Fruit fly (Drosophila melanogaster) whole organism, embryonic: Measurements from ENCODE around the gene CG34293.

ENCODE experiments used
- Antp ChIP-seq: fragments of 200-800 bp; sonication (Bioruptor generic); optimal IDR thresholded peaks from 3 replicates; lab custom pipeline; 2016; ENCODE audit warnings: missing biosample characterization, missing genetic modification characterization
- Blimp-1 ChIP-seq: fragments of 200-800 bp; sonication (Bioruptor generic); optimal IDR thresholded peaks from 3 replicates; lab custom pipeline; 2018; ENCODE audit warnings: missing biosample characterization, missing genetic modification characterization, mild to moderate bottlenecking, moderate library complexity, missing genetic modification reagents
- CG10431 ChIP-seq: fragments of 200-800 bp; sonication (Bioruptor generic); optimal IDR thresholded peaks from 3 replicates; lab custom pipeline; 2018; ENCODE audit warnings: missing biosample characterization, mild to moderate bottlenecking, missing genetic modification characterization
- CG10654 ChIP-seq: fragments of 200-800 bp; sonication (Bioruptor generic); optimal IDR thresholded peaks from 2 replicates; lab custom pipeline; 2016; ENCODE audit warnings: missing biosample characterization, missing genetic modification characterization
- CG10979 ChIP-seq: fragments of 200-800 bp; sonication (Bioruptor generic); optimal IDR thresholded peaks from 2 replicates; lab custom pipeline; 2018; ENCODE audit warnings: missing biosample characterization, mild to moderate bottlenecking, missing genetic modification characterization, moderate library complexity
- CG11504 ChIP-seq: fragments of 200-800 bp; sonication (Bioruptor generic); optimal IDR thresholded peaks from 3 replicates; lab custom pipeline; 2019; ENCODE audit warnings: missing biosample characterization, mild to moderate bottlenecking, missing genetic modification characterization, moderate library complexity
- CG14667 ChIP-seq: fragments of 200-800 bp; sonication (Bioruptor generic); IDR thresholded peaks from 2 replicates; pipeline ENCODE4 v1.3.6; 2022; ENCODE audit warnings: missing biosample characterization, missing genetic modification characterization
- CG15011 ChIP-seq: fragments of 200-800 bp; sonication (Bioruptor generic); optimal IDR thresholded peaks from 3 replicates; lab custom pipeline; 2018; ENCODE audit warnings: missing biosample characterization, mild to moderate bottlenecking, missing genetic modification characterization
- CG1603 ChIP-seq: fragments of 200-800 bp; sonication (Bioruptor generic); optimal IDR thresholded peaks from 2 replicates; lab custom pipeline; 2019; ENCODE audit warnings: missing biosample characterization, mild to moderate bottlenecking, missing genetic modification characterization, moderate library complexity
- CG18011 ChIP-seq: fragments of 200-800 bp; sonication (Bioruptor generic); optimal IDR thresholded peaks from 2 replicates; lab custom pipeline; 2017; ENCODE audit warnings: missing biosample characterization, missing genetic modification characterization, mild to moderate bottlenecking, moderate library complexity, missing genotype
- CG31365 ChIP-seq: fragments of 200-800 bp; sonication (Bioruptor generic); optimal IDR thresholded peaks from 2 replicates; lab custom pipeline; 2018; ENCODE audit warnings: missing biosample characterization, mild to moderate bottlenecking, missing genetic modification characterization
- CG6813 ChIP-seq: fragments of 200-800 bp; sonication (Bioruptor generic); optimal IDR thresholded peaks from 2 replicates; lab custom pipeline; 2017; ENCODE audit warnings: missing biosample characterization, missing genetic modification characterization, mild to moderate bottlenecking, moderate library complexity, missing genetic modification reagents
- CG8089 ChIP-seq: fragments of 200-800 bp; sonication (Bioruptor generic); optimal IDR thresholded peaks from 3 replicates; lab custom pipeline; 2016; ENCODE audit warnings: missing biosample characterization, missing genetic modification characterization
- CG9215 ChIP-seq: fragments of 200-800 bp; sonication (Bioruptor generic); IDR thresholded peaks from 2 replicates; pipeline ENCODE4 v1.3.6; 2022; ENCODE audit warnings: missing biosample characterization, missing genetic modification characterization
- Dp ChIP-seq: fragments of 200-800 bp; sonication (Bioruptor generic); optimal IDR thresholded peaks from 2 replicates; lab custom pipeline; 2018; ENCODE audit warnings: missing biosample characterization, mild to moderate bottlenecking, missing genetic modification characterization, moderate library complexity
- Drgx ChIP-seq: fragments of 200-800 bp; sonication (Bioruptor generic); IDR thresholded peaks from 2 replicates; pipeline ENCODE4 v1.3.6; 2022; ENCODE audit warnings: missing biosample characterization, missing genetic modification characterization
- Eip74EF ChIP-seq, 2 experiments: fragments of 200-800 bp in 1 of 2; fragments of >200 bp in 1 of 2; sonication (Bioruptor generic) in 1 of 2; optimal IDR thresholded peaks; 2 replicates each; lab custom pipeline; 2017 to 2019; ENCODE audit warnings: missing biosample characterization in 2 of 2, missing genetic modification characterization in 2 of 2, mild to moderate bottlenecking in 1 of 2, moderate library complexity in 1 of 2
- Elba2 ChIP-seq: fragments of 200-800 bp; sonication (Bioruptor generic); optimal IDR thresholded peaks from 3 replicates; lab custom pipeline; 2016; ENCODE audit warnings: missing biosample characterization, missing genetic modification characterization
- HHEX ChIP-seq: fragments of 200-800 bp; sonication (Bioruptor generic); optimal IDR thresholded peaks from 3 replicates; lab custom pipeline; 2017; ENCODE audit warnings: missing biosample characterization, mild to moderate bottlenecking, missing genetic modification characterization, missing genetic modification reagents
- Lpt ChIP-seq: fragments of >200 bp; optimal IDR thresholded peaks from 2 replicates; lab custom pipeline; 2018; ENCODE audit warnings: missing biosample characterization, missing genetic modification characterization
- Med ChIP-seq: fragments of 200-800 bp; sonication (Bioruptor generic); peaks from one replicate; lab custom pipeline; 2016; ENCODE audit warnings: missing biosample characterization, missing genetic modification characterization, mild to moderate bottlenecking, inconsistent platforms, moderate library complexity
- Poxn ChIP-seq: fragments of 200-800 bp; sonication (Bioruptor generic); IDR thresholded peaks from 2 replicates; pipeline ENCODE4 v1.3.6; 2022; ENCODE audit warnings: missing biosample characterization, missing genetic modification characterization
- Tbp ChIP-seq: fragments of >200 bp; optimal IDR thresholded peaks from 2 replicates; lab custom pipeline; 2018; ENCODE audit warnings: missing biosample characterization, missing genetic modification characterization
- Vsx1 ChIP-seq: fragments of 200-800 bp; sonication (Bioruptor generic); optimal IDR thresholded peaks from 2 replicates; lab custom pipeline; 2017; ENCODE audit warnings: missing biosample characterization, mild to moderate bottlenecking, missing genetic modification characterization, missing genetic modification reagents
- YL-1 ChIP-seq: fragments of 200-800 bp; sonication (Bioruptor generic); optimal IDR thresholded peaks from 3 replicates; lab custom pipeline; 2017; ENCODE audit warnings: missing biosample characterization, mild to moderate bottlenecking, missing genetic modification characterization
- ab ChIP-seq: fragments of 200-800 bp; sonication (Bioruptor generic); optimal IDR thresholded peaks from 2 replicates; lab custom pipeline; 2016; ENCODE audit warnings: missing biosample characterization, missing genetic modification characterization
- bsh ChIP-seq, 2 experiments: fragments of 200-800 bp; sonication (Bioruptor generic); optimal IDR thresholded peaks; 2 replicates each; lab custom pipeline; 2017 to 2018; ENCODE audit warnings: mild to moderate bottlenecking in 2 of 2, missing biosample characterization in 2 of 2, missing genetic modification characterization in 2 of 2, moderate library complexity in 1 of 2
- corto ChIP-seq: fragments of 200-800 bp; sonication (Bioruptor generic); optimal IDR thresholded peaks from 2 replicates; lab custom pipeline; 2016; ENCODE audit warnings: missing biosample characterization, mild to moderate bottlenecking, missing genetic modification characterization, moderate library complexity
- dan ChIP-seq: fragments of 200-800 bp; sonication (Bioruptor generic); IDR thresholded peaks from 2 replicates; pipeline ENCODE4 v1.3.6; 2022; ENCODE audit warnings: missing biosample characterization, missing genetic modification characterization
- disco-r ChIP-seq: fragments of 200-800 bp; sonication (Bioruptor generic); optimal IDR thresholded peaks from 2 replicates; lab custom pipeline; 2016; ENCODE audit warnings: missing biosample characterization, missing genetic modification characterization
- dmrt11E ChIP-seq: fragments of 200-800 bp; sonication (Bioruptor generic); optimal IDR thresholded peaks from 3 replicates; lab custom pipeline; 2018; ENCODE audit warnings: missing biosample characterization, mild to moderate bottlenecking, missing genetic modification characterization, moderate library complexity
- fd96Cb ChIP-seq: fragments of 200-800 bp; sonication (Bioruptor generic); optimal IDR thresholded peaks from 2 replicates; lab custom pipeline; 2018; ENCODE audit warnings: missing biosample characterization, mild to moderate bottlenecking, missing genetic modification characterization, moderate library complexity
- fru ChIP-seq: fragments of >200 bp; optimal IDR thresholded peaks from 2 replicates; lab custom pipeline; 2017
- fu2 ChIP-seq: fragments of 200-800 bp; sonication (Bioruptor generic); optimal IDR thresholded peaks from 2 replicates; lab custom pipeline; 2016; ENCODE audit warnings: missing biosample characterization, missing genetic modification characterization
- gem ChIP-seq: fragments of 200-800 bp; sonication (Bioruptor generic); optimal IDR thresholded peaks from 2 replicates; lab custom pipeline; 2019; ENCODE audit warnings: missing biosample characterization, mild to moderate bottlenecking, missing genetic modification characterization, moderate library complexity
- kah ChIP-seq: fragments of 200-800 bp; sonication (Bioruptor generic); optimal IDR thresholded peaks from 2 replicates; lab custom pipeline; 2018; ENCODE audit warnings: missing biosample characterization, mild to moderate bottlenecking, missing genetic modification characterization
- knrl ChIP-seq: fragments of 200-800 bp; sonication (Bioruptor generic); IDR thresholded peaks from 3 replicates; pipeline ENCODE4 v1.3.6; 2022; ENCODE audit warnings: missing biosample characterization, missing genetic modification characterization; ENCODE audit not compliant: partially characterized antibody
- lbe ChIP-seq: fragments of 200-800 bp; sonication (Bioruptor generic); optimal IDR thresholded peaks from 2 replicates; lab custom pipeline; 2016; ENCODE audit warnings: missing biosample characterization, mild to moderate bottlenecking, missing genetic modification characterization
- mam ChIP-seq: fragments of 200-800 bp; sonication (Bioruptor generic); optimal IDR thresholded peaks from 3 replicates; lab custom pipeline; 2016; ENCODE audit warnings: missing biosample characterization, missing genetic modification characterization
- nom ChIP-seq: fragments of 200-800 bp; sonication (Bioruptor generic); optimal IDR thresholded peaks from 2 replicates; lab custom pipeline; 2017; ENCODE audit warnings: missing biosample characterization, missing genetic modification characterization, mild to moderate bottlenecking, moderate library complexity, missing genetic modification reagents
- phol ChIP-seq: fragments of 200-800 bp; sonication (Bioruptor generic); optimal IDR thresholded peaks from 3 replicates; lab custom pipeline; 2018; ENCODE audit warnings: missing biosample characterization, mild to moderate bottlenecking, missing genetic modification characterization, moderate library complexity
- pum ChIP-seq: fragments of 200-800 bp; sonication (Bioruptor generic); optimal IDR thresholded peaks from 2 replicates; lab custom pipeline; 2016; ENCODE audit warnings: missing biosample characterization, missing genetic modification characterization
- sens ChIP-seq: fragments of 200-800 bp; sonication (Bioruptor generic); peaks from one replicate; lab custom pipeline; 2016; ENCODE audit warnings: missing biosample characterization, missing genetic modification characterization
- sna ChIP-seq: fragments of 200-800 bp; sonication (Bioruptor generic); IDR thresholded peaks from 2 replicates; pipeline ENCODE4 v1.3.6; 2022; ENCODE audit warnings: missing biosample characterization, missing genetic modification characterization; ENCODE audit not compliant: partially characterized antibody
- so ChIP-seq: fragments of 200-800 bp; sonication (Bioruptor generic); IDR thresholded peaks from 3 replicates; pipeline ENCODE4 v1.3.6; 2022; ENCODE audit warnings: missing biosample characterization, missing genetic modification characterization
- stc ChIP-seq: fragments of 200-800 bp; sonication (Bioruptor generic); IDR thresholded peaks from 2 replicates; pipeline ENCODE4 v1.3.6; 2022; ENCODE audit warnings: missing biosample characterization, missing genetic modification characterization
- unpg ChIP-seq: fragments of 200-800 bp; sonication (Bioruptor generic); optimal IDR thresholded peaks from 3 replicates; lab custom pipeline; 2018; ENCODE audit warnings: missing biosample characterization, mild to moderate bottlenecking, missing genetic modification characterization, moderate library complexity
- wdn ChIP-seq: fragments of 200-800 bp; sonication (Bioruptor generic); IDR thresholded peaks from 2 replicates; pipeline ENCODE4 v1.3.6; 2022; ENCODE audit warnings: missing biosample characterization, missing genetic modification characterization
- wek ChIP-seq: fragments of 200-800 bp; sonication (Bioruptor generic); optimal IDR thresholded peaks from 3 replicates; lab custom pipeline; 2018; ENCODE audit warnings: missing biosample characterization, mild to moderate bottlenecking, missing genetic modification characterization, moderate library complexity
- wor ChIP-seq: fragments of 200-800 bp; sonication (Bioruptor generic); IDR thresholded peaks from 2 replicates; pipeline ENCODE4 v1.3.6; 2022; ENCODE audit warnings: missing biosample characterization, missing genetic modification characterization
- zen ChIP-seq: fragments of 200-800 bp; sonication (Bioruptor generic); optimal IDR thresholded peaks from 3 replicates; lab custom pipeline; 2018; ENCODE audit warnings: missing biosample characterization, mild to moderate bottlenecking, missing genetic modification characterization, moderate library complexity

The CG34293 gene

DNA sequence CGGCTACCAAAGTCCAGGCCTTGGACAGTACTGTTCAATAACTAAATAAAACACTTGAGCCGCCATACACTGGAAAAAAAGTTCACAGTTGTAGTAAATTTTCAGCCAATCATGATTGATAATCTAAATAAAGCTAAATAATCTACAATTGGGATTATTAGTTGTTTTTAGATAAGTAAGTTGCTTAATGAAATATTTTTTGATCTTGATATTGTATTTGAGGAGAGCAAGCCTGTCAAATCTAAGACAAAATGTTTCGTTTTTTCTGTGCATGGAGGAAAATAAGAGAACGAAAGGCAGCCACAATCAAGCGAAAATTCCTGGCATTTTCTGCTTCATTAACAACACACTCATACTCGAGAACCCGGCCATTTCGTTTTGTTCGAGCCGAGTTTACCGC is 5.8 kb upstream of the CG34293 start:
- TF ChIP-seq Elba2 (GFP tag; lab: Kevin White, UChicago) (no peak), CG11504 (tag; lab: Kevin White, UChicago) (no peak), pum (no peak), dan (GFP tag; lab: Robert Waterston, UW) (no peak), CG18011 (GFP tag; lab: Kevin White, UChicago) (no peak), knrl (no peak), wor (GFP tag; lab: Robert Waterston, UW) (no peak), CG10654 (GFP tag; lab: Kevin White, UChicago) (no peak), disco-r (GFP tag; lab: Kevin White, UChicago) (no peak), HHEX (GFP tag; lab: Kevin White, UChicago) (no peak), wek (GFP tag; lab: Kevin White, UChicago) (no peak), lbe (peak; percentile 1), fd96Cb (no peak), CG10431 (no peak), corto (GFP tag; lab: Kevin White, UChicago) (peak; percentile 63), CG6813 (no peak), stc (GFP tag; lab: Robert Waterston, UW) (no peak)

DNA sequence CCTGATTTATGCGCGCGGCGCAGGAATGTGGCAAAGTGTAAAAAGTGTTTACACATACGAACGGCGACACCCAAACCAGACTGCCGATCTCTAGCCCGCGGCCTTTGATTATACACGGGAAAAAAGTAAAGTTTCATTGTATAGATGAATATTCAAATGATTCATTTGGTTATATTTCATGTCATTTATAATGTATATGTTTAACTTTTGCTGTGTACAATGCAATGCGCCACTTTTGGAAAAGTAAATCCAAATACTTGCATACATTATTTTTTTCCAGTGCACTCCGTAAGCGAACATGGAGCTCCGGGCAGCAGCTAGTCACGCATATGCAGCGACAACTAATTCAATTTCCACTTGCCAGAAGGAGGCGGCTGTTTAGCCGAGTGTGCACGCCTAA is 2.0 kb upstream of the CG34293 start:
- TF ChIP-seq Antp (GFP tag; lab: Kevin White, UChicago), result no peak
- TF ChIP-seq mam, result no peak
- no peak for TF ChIP-seq kah (GFP tag; lab: Kevin White, UChicago)
- TF ChIP-seq Poxn (GFP tag; lab: Robert Waterston, UW), result no peak
- no peak for TF ChIP-seq CG15011
- no peak for TF ChIP-seq Dp (GFP tag; lab: Kevin White, UChicago)
- no peak for TF ChIP-seq ab
- TF ChIP-seq CG8089 (GFP tag; lab: Kevin White, UChicago), result no peak
- TF ChIP-seq so (GFP tag; lab: Robert Waterston, UW), result no peak
- peak; percentile 5 for TF ChIP-seq Blimp-1 (GFP tag; lab: Kevin White, UChicago)
- TF ChIP-seq sna (GFP tag; lab: Robert Waterston, UW), result no peak
- TF ChIP-seq Lpt (GFP tag; lab: Kevin White, UChicago), result no peak
- peak; percentile 25 for TF ChIP-seq phol (tag; lab: Kevin White, UChicago)
- TF ChIP-seq sens, result peak; percentile 73
- peak; percentile 5 for TF ChIP-seq zen (tag; lab: Kevin White, UChicago)
- TF ChIP-seq YL-1 (GFP tag; lab: Kevin White, UChicago), result no peak
- no peak for TF ChIP-seq CG31365 (tag; lab: Kevin White, UChicago)
- TF ChIP-seq CG10979 (tag; lab: Kevin White, UChicago), result peak; percentile 30
- TF ChIP-seq Tbp (GFP tag; lab: Kevin White, UChicago), result no peak
- TF ChIP-seq Med (GFP tag; lab: Kevin White, UChicago), result peak; percentile 21
- no peak for TF ChIP-seq CG14667
- no peak for TF ChIP-seq Vsx1 (GFP tag; lab: Kevin White, UChicago)
- peak; percentile 93 for TF ChIP-seq Drgx (GFP tag; lab: Robert Waterston, UW)
- peak in 1 of 2 experiments; percentile 58 for TF ChIP-seq bsh (GFP tag; optimal IDR thresholded peaks at IDR 0.05; lab: Kevin White, UChicago)
- no peak for TF ChIP-seq dmrt11E (tag; lab: Kevin White, UChicago)
- TF ChIP-seq unpg (GFP tag; lab: Kevin White, UChicago), result no peak
- no peak for TF ChIP-seq CG1603 (tag; lab: Kevin White, UChicago)
- TF ChIP-seq fu2, result no peak
- TF ChIP-seq Eip74EF (GFP tag; optimal IDR thresholded peaks at IDR 0.05; lab: Kevin White, UChicago), result no peak
- peak; percentile 19 for TF ChIP-seq nom (GFP tag; lab: Kevin White, UChicago)
- TF ChIP-seq corto (GFP tag; lab: Kevin White, UChicago), result no peak
- TF ChIP-seq CG10431, result no peak
- TF ChIP-seq gem (tag; lab: Kevin White, UChicago), result no peak
- no peak for TF ChIP-seq wdn (GFP tag; lab: Robert Waterston, UW)
- no peak for TF ChIP-seq fru (lab: Kevin White, UChicago)
- no peak for TF ChIP-seq CG9215 (GFP tag; lab: Robert Waterston, UW)
